Fruit fly (Drosophila melanogaster) whole organism, embryonic: ENCODE data around the gene sima.

Source experiments
- Aef1 ChIP-seq: fragments of 200-800 bp; sonication (Bioruptor generic); IDR thresholded peaks from 3 replicates; pipeline ENCODE4 v1.3.6; 2022; ENCODE audit warnings: missing biosample characterization, missing genetic modification characterization
- Atf3 ChIP-seq: fragments of 200-800 bp; sonication (Bioruptor generic); optimal IDR thresholded peaks from 3 replicates; lab custom pipeline; 2016; ENCODE audit warnings: missing biosample characterization, missing genetic modification characterization
- CG11093 ChIP-seq: fragments of 200-800 bp; sonication (Bioruptor generic); IDR thresholded peaks from 3 replicates; pipeline ENCODE4 v1.3.6; 2022; ENCODE audit warnings: missing biosample characterization, missing genetic modification characterization
- CG11247 ChIP-seq: fragments of 200-800 bp; sonication (Bioruptor generic); IDR thresholded peaks from 2 replicates; pipeline ENCODE4 v1.3.6; 2022; ENCODE audit warnings: missing biosample characterization, missing genetic modification characterization
- CG11695 ChIP-seq: fragments of 200-800 bp; sonication (Bioruptor generic); IDR thresholded peaks from 3 replicates; pipeline ENCODE4 v1.3.6; 2022; ENCODE audit warnings: missing biosample characterization, missing genetic modification characterization
- CG12769 ChIP-seq: fragments of 200-800 bp; sonication (Bioruptor generic); optimal IDR thresholded peaks from 2 replicates; lab custom pipeline; 2019; ENCODE audit warnings: missing biosample characterization, mild to moderate bottlenecking, missing genetic modification characterization, moderate library complexity
- CG13894 ChIP-seq: fragments of 200-800 bp; sonication (Bioruptor generic); optimal IDR thresholded peaks from 3 replicates; lab custom pipeline; 2018; ENCODE audit warnings: missing biosample characterization, mild to moderate bottlenecking, missing genetic modification characterization, moderate library complexity
- CG15269 ChIP-seq: fragments of 200-800 bp; sonication (Bioruptor generic); optimal IDR thresholded peaks from 2 replicates; lab custom pipeline; 2018; ENCODE audit warnings: missing biosample characterization, mild to moderate bottlenecking, missing genetic modification characterization, moderate library complexity
- CG17186 ChIP-seq: fragments of 200-800 bp; sonication (Bioruptor generic); optimal IDR thresholded peaks from 3 replicates; lab custom pipeline; 2017; ENCODE audit warnings: missing biosample characterization, missing genetic modification reagents, missing genetic modification characterization
- CG17912 ChIP-seq: fragments of 200-800 bp; sonication (Bioruptor generic); optimal IDR thresholded peaks from 2 replicates; lab custom pipeline; 2018; ENCODE audit warnings: missing biosample characterization, mild to moderate bottlenecking, missing genetic modification characterization
- CG3838 ChIP-seq: fragments of 200-800 bp; sonication (Bioruptor generic); optimal IDR thresholded peaks from 3 replicates; lab custom pipeline; 2016; ENCODE audit warnings: missing biosample characterization, missing genetic modification characterization
- CG3847 ChIP-seq: fragments of 200-800 bp; sonication (Bioruptor generic); IDR thresholded peaks from 2 replicates; pipeline ENCODE4 v1.3.6; 2022; ENCODE audit warnings: missing biosample characterization, missing genetic modification characterization
- CG4707 ChIP-seq: fragments of 200-800 bp; sonication (Bioruptor generic); optimal IDR thresholded peaks from 2 replicates; lab custom pipeline; 2018; ENCODE audit warnings: missing biosample characterization, mild to moderate bottlenecking, missing genetic modification characterization, moderate library complexity
- CG6254 ChIP-seq: fragments of 200-800 bp; sonication (Bioruptor generic); optimal IDR thresholded peaks from 3 replicates; lab custom pipeline; 2017; ENCODE audit warnings: mild to moderate bottlenecking, missing biosample characterization, missing genetic modification reagents, missing genetic modification characterization
- CG6683 ChIP-seq: fragments of 200-800 bp; sonication (Bioruptor generic); optimal IDR thresholded peaks from 2 replicates; lab custom pipeline; 2017; ENCODE audit warnings: missing biosample characterization, mild to moderate bottlenecking, missing genetic modification characterization, missing genetic modification reagents
- CG9817 ChIP-seq: fragments of 200-800 bp; sonication (Bioruptor generic); optimal IDR thresholded peaks from 2 replicates; lab custom pipeline; 2018; ENCODE audit warnings: missing biosample characterization, mild to moderate bottlenecking, missing genetic modification characterization, moderate library complexity
- Dad ChIP-seq: fragments of 200-800 bp; sonication (Bioruptor generic); optimal IDR thresholded peaks from 3 replicates; lab custom pipeline; 2016; ENCODE audit warnings: missing biosample characterization, missing genetic modification characterization
- Deaf1 ChIP-seq: fragments of 200-800 bp; optimal IDR thresholded peaks from 3 replicates; lab custom pipeline; 2019; ENCODE audit warnings: missing biosample characterization, mild to moderate bottlenecking, missing genetic modification characterization, moderate library complexity
- Dip3 ChIP-seq: fragments of 200-800 bp; sonication (Bioruptor generic); optimal IDR thresholded peaks from 3 replicates; lab custom pipeline; 2016; ENCODE audit warnings: missing biosample characterization, missing genetic modification characterization
- HLH54F ChIP-seq: fragments of 200-800 bp; sonication (Bioruptor generic); optimal IDR thresholded peaks from 3 replicates; lab custom pipeline; 2016; ENCODE audit warnings: missing biosample characterization, missing genetic modification characterization
- Hey ChIP-seq: fragments of 200-800 bp; sonication (Bioruptor generic); optimal IDR thresholded peaks from 3 replicates; lab custom pipeline; 2018; ENCODE audit warnings: missing biosample characterization, mild to moderate bottlenecking, missing genetic modification characterization
- Nf-YC ChIP-seq: fragments of 200-800 bp; optimal IDR thresholded peaks from 3 replicates; lab custom pipeline; 2019; ENCODE audit warnings: missing biosample characterization, mild to moderate bottlenecking, missing genetic modification characterization, moderate library complexity
- Side ChIP-seq: fragments of 200-800 bp; sonication (Bioruptor generic); optimal IDR thresholded peaks from 2 replicates; lab custom pipeline; 2016; ENCODE audit warnings: missing biosample characterization, missing genetic modification characterization
- Sin3A ChIP-seq: fragments of >200 bp; optimal IDR thresholded peaks from 2 replicates; lab custom pipeline; 2018
- Xrp1 ChIP-seq: fragments of 200-800 bp; sonication (Bioruptor generic); IDR thresholded peaks from 2 replicates; pipeline ENCODE4 v1.3.6; 2022; ENCODE audit warnings: missing biosample characterization, missing genetic modification characterization
- amos ChIP-seq: fragments of 200-800 bp; sonication (Bioruptor generic); IDR thresholded peaks from 2 replicates; pipeline ENCODE4 v1.3.6; 2022; ENCODE audit warnings: missing biosample characterization, missing genetic modification characterization; ENCODE audit not compliant: partially characterized antibody
- bcd ChIP-seq: fragments of 200-800 bp; sonication (Bioruptor generic); optimal IDR thresholded peaks from 2 replicates; lab custom pipeline; 2017; ENCODE audit warnings: missing biosample characterization, mild to moderate bottlenecking, missing genetic modification characterization
- bowl ChIP-seq: fragments of 200-800 bp; sonication (Bioruptor generic); IDR thresholded peaks from 2 replicates; pipeline ENCODE4 v1.3.6; 2022; ENCODE audit warnings: missing biosample characterization, missing genetic modification characterization
- cwo ChIP-seq: fragments of 200-800 bp; sonication (Bioruptor generic); optimal IDR thresholded peaks from 3 replicates; lab custom pipeline; 2017; ENCODE audit warnings: missing biosample characterization, missing genetic modification characterization, mild to moderate bottlenecking, moderate library complexity, missing genetic modification reagents
- exex ChIP-seq: fragments of 200-800 bp; sonication (Bioruptor generic); optimal IDR thresholded peaks from 4 replicates; lab custom pipeline; 2018; ENCODE audit warnings: missing biosample characterization, mild to moderate bottlenecking, missing genetic modification characterization, moderate library complexity
- ftz-f1 ChIP-seq: fragments of 200-800 bp; sonication (Bioruptor generic); optimal IDR thresholded peaks from 2 replicates; lab custom pipeline; 2016; ENCODE audit warnings: missing biosample characterization, missing genetic modification characterization
- grn ChIP-seq: fragments of 200-800 bp; sonication (Bioruptor generic); optimal IDR thresholded peaks from 3 replicates; lab custom pipeline; 2017; ENCODE audit warnings: missing biosample characterization, missing genetic modification characterization
- hbn ChIP-seq: fragments of 200-800 bp; sonication (Bioruptor generic); IDR thresholded peaks from 2 replicates; pipeline ENCODE4 v1.3.6; 2022; ENCODE audit warnings: missing biosample characterization, missing genetic modification characterization; ENCODE audit not compliant: partially characterized antibody
- mirr ChIP-seq: fragments of 200-800 bp; sonication (Bioruptor generic); optimal IDR thresholded peaks from 3 replicates; lab custom pipeline; 2018; ENCODE audit warnings: missing biosample characterization, mild to moderate bottlenecking, missing genetic modification characterization
- nerfin-2 ChIP-seq: fragments of 200-800 bp; sonication (Bioruptor generic); IDR thresholded peaks from 2 replicates; pipeline ENCODE4 v1.3.6; 2022; ENCODE audit warnings: missing biosample characterization, missing genetic modification characterization; ENCODE audit not compliant: partially characterized antibody
- nmo ChIP-seq: fragments of 200-800 bp; sonication (Bioruptor generic); optimal IDR thresholded peaks from 2 replicates; lab custom pipeline; 2018; ENCODE audit warnings: missing biosample characterization, mild to moderate bottlenecking, missing genetic modification characterization, moderate library complexity
- pros ChIP-seq: fragments of 200-800 bp; sonication (Bioruptor generic); optimal IDR thresholded peaks from 3 replicates; lab custom pipeline; 2019; ENCODE audit warnings: missing biosample characterization, mild to moderate bottlenecking, missing genetic modification characterization, moderate library complexity
- sd ChIP-seq: fragments of 200-800 bp; sonication (Bioruptor generic); optimal IDR thresholded peaks from 3 replicates; lab custom pipeline; 2018; ENCODE audit warnings: missing biosample characterization, mild to moderate bottlenecking, missing genetic modification characterization, moderate library complexity
- seq ChIP-seq: fragments of 200-800 bp; sonication (Bioruptor generic); IDR thresholded peaks from 2 replicates; pipeline ENCODE4 v1.3.6; 2022; ENCODE audit warnings: missing biosample characterization, missing genetic modification characterization
- sima ChIP-seq: fragments of 200-800 bp; sonication (Bioruptor generic); optimal IDR thresholded peaks from 2 replicates; lab custom pipeline; 2016; ENCODE audit warnings: missing biosample characterization, missing genetic modification characterization
- sisA ChIP-seq: fragments of 200-800 bp; sonication (Bioruptor generic); IDR thresholded peaks from 2 replicates; pipeline ENCODE4 v1.3.6; 2022; ENCODE audit warnings: missing biosample characterization, missing genetic modification characterization
- slou ChIP-seq: fragments of 200-800 bp; sonication (Bioruptor generic); optimal IDR thresholded peaks from 3 replicates; lab custom pipeline; 2016; ENCODE audit warnings: missing biosample characterization, missing genetic modification characterization
- sna ChIP-seq: fragments of 200-800 bp; sonication (Bioruptor generic); IDR thresholded peaks from 2 replicates; pipeline ENCODE4 v1.3.6; 2022; ENCODE audit warnings: missing biosample characterization, missing genetic modification characterization; ENCODE audit not compliant: partially characterized antibody
- sug ChIP-seq: fragments of 200-800 bp; optimal IDR thresholded peaks from 2 replicates; lab custom pipeline; 2019; ENCODE audit warnings: missing biosample characterization, mild to moderate bottlenecking, missing genetic modification characterization, moderate library complexity
- ttk ChIP-seq: fragments of 200-800 bp; sonication (Bioruptor generic); IDR thresholded peaks from 2 replicates; pipeline ENCODE4 v2.1.2; 2022; ENCODE audit warnings: missing biosample characterization, missing genetic modification characterization
- tup ChIP-seq: fragments of 200-800 bp; sonication (Bioruptor generic); optimal IDR thresholded peaks from 2 replicates; lab custom pipeline; 2016; ENCODE audit warnings: missing biosample characterization, mild to moderate bottlenecking, missing genetic modification characterization, moderate library complexity
- vnd ChIP-seq: fragments of 200-800 bp; sonication (Bioruptor generic); IDR thresholded peaks from 3 replicates; pipeline ENCODE4 v1.3.6; 2022; ENCODE audit warnings: missing biosample characterization, missing genetic modification characterization; ENCODE audit not compliant: partially characterized antibody

Gene sima

dm6 chr3R:30009173-30009572 lies 48.9 kb upstream of the sima start, which contains the start of gene CG7912:
CG7912 (minus strand) TSS chr3R:30009189.
- no peak for TF ChIP-seq CG17186 (GFP tag; lab: Kevin White, UChicago)
- peak; percentile 75 for TF ChIP-seq mirr
- peak; percentile 87 for TF ChIP-seq grn (GFP tag; lab: Kevin White, UChicago)
- no peak for TF ChIP-seq CG11247 (GFP tag; lab: Robert Waterston, UW)
- TF ChIP-seq CG3838 = no peak
- no peak for TF ChIP-seq CG6683 (GFP tag; lab: Kevin White, UChicago)
- TF ChIP-seq seq (GFP tag; lab: Robert Waterston, UW) = no peak
- TF ChIP-seq vnd (GFP tag; lab: Robert Waterston, UW) = no peak
- no peak for TF ChIP-seq amos (GFP tag; lab: Robert Waterston, UW)
- no peak for TF ChIP-seq Sin3A (lab: Kevin White, UChicago)
- TF ChIP-seq CG4707 (GFP tag; lab: Kevin White, UChicago) = no peak
- peak; percentile 20 for TF ChIP-seq cwo (GFP tag; lab: Kevin White, UChicago)
- TF ChIP-seq Hey (tag; lab: Kevin White, UChicago) = peak; percentile 63
- peak; percentile 53 for TF ChIP-seq Deaf1 (tag; lab: Kevin White, UChicago)
- TF ChIP-seq sug (tag; lab: Kevin White, UChicago) = peak; percentile 20
- peak; percentile 88 for TF ChIP-seq exex (tag; lab: Kevin White, UChicago)
- TF ChIP-seq Atf3 (GFP tag; lab: Kevin White, UChicago) = no peak
- TF ChIP-seq sd (tag; lab: Kevin White, UChicago) = peak; percentile 8

dm6 chr3R:30012602-30013489 lies 45.3 kb upstream of the sima start:
- no peak for TF ChIP-seq pros (GFP tag; lab: Kevin White, UChicago)
- no peak for TF ChIP-seq CG3847 (GFP tag; lab: Robert Waterston, UW)
- TF ChIP-seq Dip3 = no peak
- no peak for TF ChIP-seq CG9817 (tag; lab: Kevin White, UChicago)
- TF ChIP-seq Nf-YC (tag; lab: Kevin White, UChicago) = no peak
- no peak for TF ChIP-seq nerfin-2 (GFP tag; lab: Robert Waterston, UW)
- no peak for TF ChIP-seq CG15269 (tag; lab: Kevin White, UChicago)
- no peak for TF ChIP-seq CG11093 (GFP tag; lab: Robert Waterston, UW)
- no peak for TF ChIP-seq Side (GFP tag; lab: Kevin White, UChicago)
- TF ChIP-seq CG11695 = 0 out of 3 replicates have a peak, but pooled peaks have one; percentile 35
- TF ChIP-seq sima (GFP tag; lab: Kevin White, UChicago) = no peak
- TF ChIP-seq bcd (GFP tag; lab: Kevin White, UChicago) = peak; percentile 23
- TF ChIP-seq HLH54F (GFP tag; lab: Kevin White, UChicago) = peak; percentile 6
- TF ChIP-seq Dad (GFP tag; lab: Kevin White, UChicago) = no peak
- TF ChIP-seq nmo (GFP tag; lab: Kevin White, UChicago) = no peak
- TF ChIP-seq CG12769 (tag; lab: Kevin White, UChicago) = no peak
- TF ChIP-seq sisA = no peak; the same call in 1 of the 2 replicates
- no peak for TF ChIP-seq ftz-f1
- no peak for TF ChIP-seq hbn (GFP tag; lab: Robert Waterston, UW)
- TF ChIP-seq bowl (GFP tag; lab: Robert Waterston, UW) = no peak
- no peak for TF ChIP-seq CG6254 (GFP tag; lab: Kevin White, UChicago)
- TF ChIP-seq CG17912 (GFP tag; lab: Kevin White, UChicago) = no peak
- no peak for TF ChIP-seq Aef1 (GFP tag; lab: Robert Waterston, UW)
- 0 out of 2 replicates have a peak, but pooled peaks have one; percentile 5 for TF ChIP-seq Xrp1 (GFP tag; lab: Robert Waterston, UW)
- TF ChIP-seq ttk (GFP tag; lab: Robert Waterston, UW) = 0 out of 2 replicates have a peak, but pooled peaks have one; percentile 9
- TF ChIP-seq Hey (tag; lab: Kevin White, UChicago) = no peak
- no peak for TF ChIP-seq sna (GFP tag; lab: Robert Waterston, UW)
- TF ChIP-seq slou = no peak
- TF ChIP-seq tup (GFP tag; lab: Kevin White, UChicago) = no peak
- peak; percentile 64 for TF ChIP-seq mirr
- TF ChIP-seq CG13894 (tag; lab: Kevin White, UChicago) = no peak
